Worm (Caenorhabditis elegans) whole organism, L3 larva: ENCODE measurements around the gene K09C6.7.

Experiments used
- aly-2 ChIP-seq: fragments of 150-350 bp; optimal IDR thresholded peaks from 2 replicates; lab custom pipeline; 2014; ENCODE audit warnings: missing biosample characterization, missing genetic modification characterization
- elt-2 ChIP-seq: sonication (generic microtip); optimal IDR thresholded peaks from 2 replicates; lab custom pipeline; 2016; ENCODE audit warnings: missing genetic modification reagents, mild to moderate bottlenecking, missing genetic modification characterization, missing compliant biosample characterization
- elt-3 ChIP-seq, 3 experiments: fragments of 150-350 bp in 1 of 3; sonication (generic microtip) in 2 of 3; optimal IDR thresholded peaks; 2 replicates in 2 of 3; 4 replicates in 1 of 3; lab custom pipeline; 2014 to 2017; ENCODE audit warnings: missing biosample characterization in 3 of 3, missing genetic modification characterization in 3 of 3
- lin-39 ChIP-seq: fragments of 150-350 bp; optimal IDR thresholded peaks from 2 replicates; lab custom pipeline; 2018; ENCODE audit warnings: missing biosample characterization, missing genetic modification reagents, missing genetic modification characterization
- mdl-1 ChIP-seq: fragments of 150-350 bp; optimal IDR thresholded peaks from 2 replicates; lab custom pipeline; 2014; ENCODE audit warnings: missing biosample characterization, missing genetic modification characterization
- nhr-11 ChIP-seq: fragments of 150-350 bp; optimal IDR thresholded peaks from 2 replicates; lab custom pipeline; 2014; ENCODE audit warnings: missing biosample characterization, missing genetic modification characterization
- nhr-12 ChIP-seq: fragments of 150-350 bp; optimal IDR thresholded peaks from 2 replicates; lab custom pipeline; 2014; ENCODE audit warnings: missing biosample characterization, missing genetic modification characterization
- nhr-76 ChIP-seq: fragments of 150-350 bp; sonication (generic microtip); optimal IDR thresholded peaks from 5 replicates; lab custom pipeline; 2014; ENCODE audit warnings: missing biosample characterization, missing genetic modification characterization
- skn-1 ChIP-seq: fragments of 150-350 bp; optimal IDR thresholded peaks from 2 replicates; lab custom pipeline; 2014; ENCODE audit warnings: missing biosample characterization, missing genetic modification characterization
- snpc-4 ChIP-seq: fragments of 150-350 bp; optimal IDR thresholded peaks from 2 replicates; lab custom pipeline; 2014; ENCODE audit warnings: missing biosample characterization, missing genetic modification characterization
- unc-39 ChIP-seq: sonication (generic microtip); optimal IDR thresholded peaks from 4 replicates; lab custom pipeline; 2017; ENCODE audit warnings: missing biosample characterization, missing genetic modification characterization
- unc-62 ChIP-seq: fragments of 150-350 bp; sonication (generic microtip); optimal IDR thresholded peaks from 4 replicates; lab custom pipeline; 2014; ENCODE audit warnings: missing biosample characterization, missing genetic modification reagents, missing genetic modification characterization
- ztf-11 ChIP-seq: fragments of 150-350 bp; optimal IDR thresholded peaks from 2 replicates; lab custom pipeline; 2014; ENCODE audit warnings: missing biosample characterization, missing genetic modification characterization

DNA sequence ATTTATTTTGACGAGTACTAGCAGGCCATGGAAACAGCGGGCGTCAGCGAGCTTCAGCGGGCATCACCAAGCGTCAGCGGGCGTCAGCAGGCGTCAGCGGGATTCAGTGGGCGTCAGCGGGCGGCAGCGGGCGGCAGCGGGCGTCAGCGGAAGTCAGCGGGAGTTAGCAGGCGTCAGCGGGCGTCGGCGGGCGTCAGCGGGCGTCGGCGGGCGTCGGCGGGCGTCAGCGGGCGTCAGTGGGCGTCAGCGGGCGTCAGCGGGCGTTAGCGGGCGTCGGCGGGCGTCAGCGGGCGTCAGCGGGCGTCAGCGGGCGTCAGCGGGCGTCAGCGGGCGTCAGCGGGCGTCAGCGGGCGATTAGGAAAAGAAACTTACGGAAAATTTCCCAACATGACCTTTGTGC is 3.7 kb upstream of the K09C6.7 start:
- no peak for TF ChIP-seq nhr-76 (tag; lab: Kevin White, UChicago)
- TF ChIP-seq lin-39: no peak
- TF ChIP-seq unc-62: no peak
- TF ChIP-seq ztf-11: no peak
- TF ChIP-seq mdl-1: no peak
- TF ChIP-seq skn-1 (tag; lab: Kevin White, UChicago): no peak
- TF ChIP-seq elt-3 (tag; optimal IDR thresholded peaks at IDR 0.05; lab: Kevin White, UChicago): no peak
- TF ChIP-seq unc-39 (tag; lab: Kevin White, UChicago): no peak
- TF ChIP-seq nhr-11: no peak
- no peak for TF ChIP-seq nhr-12
- no peak for TF ChIP-seq snpc-4
- TF ChIP-seq elt-2: no peak
- TF ChIP-seq aly-2: no peak
